Fruit fly (Drosophila melanogaster) whole organism, embryonic: Measurements from ENCODE around the gene CG4962.

Experiments
- ATbp ChIP-seq: fragments of 200-800 bp; sonication (Bioruptor generic); optimal IDR thresholded peaks from 2 replicates; lab custom pipeline; 2017; ENCODE audit warnings: missing biosample characterization, mild to moderate bottlenecking, missing genetic modification characterization, missing genetic modification reagents
- Ada2b ChIP-seq: fragments of 200-800 bp; sonication (Bioruptor generic); IDR thresholded peaks from 2 replicates; pipeline ENCODE4 v1.3.6; 2022; ENCODE audit warnings: missing biosample characterization, missing genetic modification characterization
- Atf6 ChIP-seq: fragments of 200-800 bp; sonication (Bioruptor generic); IDR thresholded peaks from 2 replicates; pipeline ENCODE4 v1.3.6; 2022; ENCODE audit warnings: missing biosample characterization, missing genetic modification characterization
- B-H1 ChIP-seq: fragments of 200-800 bp; sonication (Bioruptor generic); IDR thresholded peaks from 3 replicates; pipeline ENCODE4 v1.3.6; 2022; ENCODE audit warnings: missing biosample characterization, missing genetic modification characterization
- Bgb ChIP-seq: fragments of 200-800 bp; sonication (Bioruptor generic); IDR thresholded peaks from 2 replicates; pipeline ENCODE4 v1.3.6; 2022; ENCODE audit warnings: missing biosample characterization, missing genetic modification characterization; ENCODE audit not compliant: partially characterized antibody
- CG10209 ChIP-seq: fragments of 200-800 bp; sonication (Bioruptor generic); optimal IDR thresholded peaks from 3 replicates; lab custom pipeline; 2017; ENCODE audit warnings: missing biosample characterization, mild to moderate bottlenecking, missing genetic modification characterization, missing genetic modification reagents
- CG11456 ChIP-seq: fragments of 200-800 bp; sonication (Bioruptor generic); IDR thresholded peaks from 3 replicates; pipeline ENCODE4 v1.3.6; 2022; ENCODE audit warnings: missing biosample characterization, missing genetic modification characterization
- CG12104 ChIP-seq: fragments of 200-800 bp; sonication (Bioruptor generic); optimal IDR thresholded peaks from 3 replicates; lab custom pipeline; 2016; ENCODE audit warnings: missing biosample characterization, missing genetic modification characterization
- CG13123 ChIP-seq: fragments of 200-800 bp; sonication (Bioruptor generic); optimal IDR thresholded peaks from 2 replicates; lab custom pipeline; 2016; ENCODE audit warnings: missing biosample characterization, missing genetic modification characterization
- CG1603 ChIP-seq: fragments of 200-800 bp; sonication (Bioruptor generic); optimal IDR thresholded peaks from 2 replicates; lab custom pipeline; 2019; ENCODE audit warnings: missing biosample characterization, mild to moderate bottlenecking, missing genetic modification characterization, moderate library complexity
- CG2116 ChIP-seq: fragments of 200-800 bp; sonication (Bioruptor generic); optimal IDR thresholded peaks from 3 replicates; lab custom pipeline; 2018; ENCODE audit warnings: missing biosample characterization, mild to moderate bottlenecking, missing genetic modification characterization
- CG31365 ChIP-seq: fragments of 200-800 bp; sonication (Bioruptor generic); optimal IDR thresholded peaks from 2 replicates; lab custom pipeline; 2018; ENCODE audit warnings: missing biosample characterization, mild to moderate bottlenecking, missing genetic modification characterization
- CG31388 ChIP-seq: fragments of 200-800 bp; sonication (Bioruptor generic); optimal IDR thresholded peaks from 2 replicates; lab custom pipeline; 2016; ENCODE audit warnings: missing biosample characterization, missing genetic modification characterization
- CG34376 ChIP-seq: fragments of 200-800 bp; sonication (Bioruptor generic); optimal IDR thresholded peaks from 2 replicates; lab custom pipeline; 2018; ENCODE audit warnings: missing biosample characterization, mild to moderate bottlenecking, missing genetic modification characterization
- CG34422 ChIP-seq: fragments of 200-800 bp; sonication (Bioruptor generic); IDR thresholded peaks from 3 replicates; pipeline ENCODE4 v1.3.6; 2022; ENCODE audit warnings: missing biosample characterization, missing genetic modification characterization
- CG3726 ChIP-seq: fragments of 200-800 bp; sonication (Bioruptor generic); IDR thresholded peaks from 3 replicates; pipeline ENCODE4, ENCODE4 v1.3.6; 2022; ENCODE audit warnings: missing biosample characterization, missing genetic modification characterization
- CG5953 ChIP-seq: fragments of 200-800 bp; sonication (Bioruptor generic); IDR thresholded peaks from 2 replicates; pipeline ENCODE4 v1.3.6; 2022; ENCODE audit warnings: missing biosample characterization, missing genetic modification characterization
- CG6175 ChIP-seq: fragments of 200-800 bp; sonication (Bioruptor generic); IDR thresholded peaks from 3 replicates; pipeline ENCODE4 v1.3.6; 2022; ENCODE audit warnings: missing biosample characterization, missing genetic modification characterization
- CG7372 ChIP-seq: fragments of 200-800 bp; sonication (Bioruptor generic); IDR thresholded peaks from 2 replicates; pipeline ENCODE4 v1.3.6; 2022; ENCODE audit warnings: missing biosample characterization, missing genetic modification characterization
- CG7987 ChIP-seq: fragments of 200-800 bp; sonication (Bioruptor generic); optimal IDR thresholded peaks from 2 replicates; lab custom pipeline; 2018; ENCODE audit warnings: missing biosample characterization, mild to moderate bottlenecking, missing genetic modification characterization, moderate library complexity
- CG9932 ChIP-seq: fragments of 200-800 bp; sonication (Bioruptor generic); IDR thresholded peaks from 2 replicates; pipeline ENCODE4 v1.3.6; 2022; ENCODE audit warnings: missing biosample characterization, missing genetic modification characterization
- Dip2 ChIP-seq: fragments of 200-800 bp; sonication (Bioruptor generic); IDR thresholded peaks from 2 replicates; pipeline ENCODE4 v1.3.6; 2022; ENCODE audit warnings: missing biosample characterization, missing genetic modification characterization
- Doc2 ChIP-seq: fragments of 200-800 bp; sonication (Bioruptor generic); IDR thresholded peaks from 2 replicates; pipeline ENCODE4 v1.3.6; 2022; ENCODE audit warnings: missing biosample characterization, missing genetic modification characterization
- Dref ChIP-seq: fragments of 200-800 bp; sonication (Bioruptor generic); IDR thresholded peaks from 2 replicates; pipeline ENCODE4 v1.3.6; 2022; ENCODE audit warnings: missing biosample characterization, missing genetic modification characterization
- ERR ChIP-seq: fragments of 200-800 bp; sonication (Bioruptor generic); optimal IDR thresholded peaks from 2 replicates; lab custom pipeline; 2016; ENCODE audit warnings: missing biosample characterization, missing genetic modification characterization
- Fer3 ChIP-seq: fragments of 200-800 bp; sonication (Bioruptor generic); optimal IDR thresholded peaks from 2 replicates; lab custom pipeline; 2018; ENCODE audit warnings: missing biosample characterization, mild to moderate bottlenecking, missing genetic modification characterization, moderate library complexity
- HHEX ChIP-seq: fragments of 200-800 bp; sonication (Bioruptor generic); optimal IDR thresholded peaks from 3 replicates; lab custom pipeline; 2017; ENCODE audit warnings: missing biosample characterization, mild to moderate bottlenecking, missing genetic modification characterization, missing genetic modification reagents
- HLH3B ChIP-seq: fragments of 200-800 bp; sonication (Bioruptor generic); IDR thresholded peaks from 2 replicates; pipeline ENCODE4 v1.3.6; 2022; ENCODE audit warnings: missing biosample characterization, missing genetic modification characterization
- Lim3 ChIP-seq: fragments of 200-800 bp; sonication (Bioruptor generic); IDR thresholded peaks from 2 replicates; pipeline ENCODE4 v1.3.6; 2022; ENCODE audit warnings: missing biosample characterization, missing genetic modification characterization
- NC2α ChIP-seq: fragments of 200-800 bp; sonication (Bioruptor generic); optimal IDR thresholded peaks from 2 replicates; lab custom pipeline; 2016; ENCODE audit warnings: missing biosample characterization, missing genetic modification characterization
- Optix ChIP-seq: fragments of 200-800 bp; sonication (Bioruptor generic); IDR thresholded peaks from 3 replicates; pipeline ENCODE4 v1.3.6; 2022; ENCODE audit warnings: missing biosample characterization, missing genetic modification characterization
- Spps ChIP-seq: fragments of 200-800 bp; sonication (Bioruptor generic); optimal IDR thresholded peaks from 2 replicates; lab custom pipeline; 2018; ENCODE audit warnings: missing biosample characterization, mild to moderate bottlenecking, missing genetic modification characterization
- Xrp1 ChIP-seq: fragments of 200-800 bp; sonication (Bioruptor generic); IDR thresholded peaks from 2 replicates; pipeline ENCODE4 v1.3.6; 2022; ENCODE audit warnings: missing biosample characterization, missing genetic modification characterization
- bowl ChIP-seq: fragments of 200-800 bp; sonication (Bioruptor generic); IDR thresholded peaks from 2 replicates; pipeline ENCODE4 v1.3.6; 2022; ENCODE audit warnings: missing biosample characterization, missing genetic modification characterization
- dm ChIP-seq: fragments of 200-800 bp; sonication (Bioruptor generic); optimal IDR thresholded peaks from 3 replicates; lab custom pipeline; 2016; ENCODE audit warnings: missing biosample characterization, missing genetic modification characterization
- fd3F ChIP-seq: fragments of 200-800 bp; sonication (Bioruptor generic); optimal IDR thresholded peaks from 2 replicates; lab custom pipeline; 2018; ENCODE audit warnings: missing biosample characterization, mild to moderate bottlenecking, missing genetic modification characterization, moderate library complexity
- ham ChIP-seq: fragments of 200-800 bp; sonication (Bioruptor generic); IDR thresholded peaks from 2 replicates; pipeline ENCODE4 v1.3.6; 2022; ENCODE audit warnings: missing biosample characterization, missing genetic modification characterization
- klu ChIP-seq: fragments of 200-800 bp; sonication (Bioruptor generic); IDR thresholded peaks from 2 replicates; pipeline ENCODE4 v1.3.6; 2022; ENCODE audit warnings: missing biosample characterization, missing genetic modification characterization
- lov ChIP-seq, 2 experiments: fragments of 200-800 bp in 1 of 2; fragments of >200 bp in 1 of 2; sonication (Bioruptor generic) in 1 of 2; IDR thresholded peaks in 1 of 2; optimal IDR thresholded peaks in 1 of 2; 2 replicates in 1 of 2; 3 replicates in 1 of 2; pipeline versions ENCODE4 v1.3.6 to Lab custom; 2017 to 2022; ENCODE audit warnings: missing biosample characterization in 1 of 2, missing genetic modification characterization in 1 of 2
- oc ChIP-seq: fragments of 200-800 bp; sonication (Bioruptor generic); optimal IDR thresholded peaks from 2 replicates; lab custom pipeline; 2018; ENCODE audit warnings: missing biosample characterization, mild to moderate bottlenecking, missing genetic modification characterization, moderate library complexity
- peb ChIP-seq: fragments of 200-800 bp; sonication (Bioruptor generic); IDR thresholded peaks from 2 replicates; pipeline ENCODE4 v1.3.6; 2022; ENCODE audit warnings: missing biosample characterization, missing genetic modification characterization
- ranshi ChIP-seq: fragments of 200-800 bp; sonication (Bioruptor generic); IDR thresholded peaks from 2 replicates; pipeline ENCODE4 v1.3.6; 2022; ENCODE audit warnings: missing biosample characterization, missing genetic modification characterization
- scrt ChIP-seq: fragments of 200-800 bp; sonication (Bioruptor generic); optimal IDR thresholded peaks from 2 replicates; lab custom pipeline; 2018; ENCODE audit warnings: missing biosample characterization, mild to moderate bottlenecking, missing genetic modification characterization, moderate library complexity
- sens-2 ChIP-seq: fragments of 200-800 bp; sonication (Bioruptor generic); IDR thresholded peaks from 2 replicates; pipeline ENCODE4 v1.3.6; 2022; ENCODE audit warnings: missing biosample characterization, missing genetic modification characterization
- sima ChIP-seq: fragments of 200-800 bp; sonication (Bioruptor generic); optimal IDR thresholded peaks from 2 replicates; lab custom pipeline; 2016; ENCODE audit warnings: missing biosample characterization, missing genetic modification characterization
- sisA ChIP-seq: fragments of 200-800 bp; sonication (Bioruptor generic); IDR thresholded peaks from 2 replicates; pipeline ENCODE4 v1.3.6; 2022; ENCODE audit warnings: missing biosample characterization, missing genetic modification characterization
- slou ChIP-seq: fragments of 200-800 bp; sonication (Bioruptor generic); optimal IDR thresholded peaks from 3 replicates; lab custom pipeline; 2016; ENCODE audit warnings: missing biosample characterization, missing genetic modification characterization
- sob ChIP-seq: fragments of 200-800 bp; sonication (Bioruptor generic); IDR thresholded peaks from 2 replicates; pipeline ENCODE4 v1.3.6; 2022; ENCODE audit warnings: missing biosample characterization, missing genetic modification characterization
- stc ChIP-seq: fragments of 200-800 bp; sonication (Bioruptor generic); IDR thresholded peaks from 2 replicates; pipeline ENCODE4 v1.3.6; 2022; ENCODE audit warnings: missing biosample characterization, missing genetic modification characterization
- wor ChIP-seq: fragments of 200-800 bp; sonication (Bioruptor generic); IDR thresholded peaks from 2 replicates; pipeline ENCODE4 v1.3.6; 2022; ENCODE audit warnings: missing biosample characterization, missing genetic modification characterization

CG4962 gene

dm6 chr3L:16328207-16328891 lies 33.0 kb upstream of the CG4962 start, which contains the start of gene CG13058 (continued):
- TF ChIP-seq sob (GFP tag; lab: Robert Waterston, UW) (no peak), CG34376 (GFP tag; lab: Kevin White, UChicago) (peak; percentile 3), ranshi (GFP tag; lab: Robert Waterston, UW) (peak; percentile 73), fd3F (peak; percentile 72), HHEX (GFP tag; lab: Kevin White, UChicago) (peak; percentile 59), CG31388 (GFP tag; lab: Kevin White, UChicago) (no peak), CG5953 (GFP tag; lab: Robert Waterston, UW) (no peak), CG9932 (peak; percentile 77), sima (GFP tag; lab: Kevin White, UChicago) (no peak), peb (no peak), CG2116 (GFP tag; lab: Kevin White, UChicago) (no peak), CG10209 (GFP tag; lab: Kevin White, UChicago) (peak; percentile 55), Dip2 (no peak), ATbp (GFP tag; lab: Kevin White, UChicago) (no peak), CG13123 (GFP tag; lab: Kevin White, UChicago) (no peak), HLH3B (GFP tag; lab: Robert Waterston, UW) (peak; percentile 78), CG31365 (tag; lab: Kevin White, UChicago) (no peak), Lim3 (GFP tag; lab: Robert Waterston, UW) (peak; percentile 44; the same call in 1 of the 2 replicates), Ada2b (GFP tag; lab: Robert Waterston, UW) (peak; percentile 90), Doc2 (GFP tag; lab: Robert Waterston, UW) (peak; percentile 15; the same call in 1 of the 2 replicates), CG12104 (GFP tag; lab: Kevin White, UChicago) (no peak), Bgb (GFP tag; lab: Robert Waterston, UW) (no peak), NC2α (GFP tag; lab: Kevin White, UChicago) (no peak), slou (GFP tag; lab: Kevin White, UChicago) (no peak), wor (peak; percentile 41; the same call in 1 of the 2 replicates), CG7987 (GFP tag; lab: Kevin White, UChicago) (peak; percentile 9), dm (GFP tag; lab: Kevin White, UChicago) (peak; percentile 45), Fer3 (tag; lab: Kevin White, UChicago) (peak; percentile 59), CG34422 (GFP tag; lab: Robert Waterston, UW) (0 out of 3 replicates have a peak, but pooled peaks have one; percentile 10), ham (no peak), bowl (GFP tag; lab: Robert Waterston, UW) (peak; percentile 77), Spps (no peak), Xrp1 (GFP tag; lab: Robert Waterston, UW) (no peak; the same call in 1 of the 2 replicates), Optix (GFP tag; lab: Robert Waterston, UW) (peak; percentile 55; the same call in 1 of the 3 replicates), lov (optimal IDR thresholded peaks at IDR 0.05; lab: Kevin White, UChicago) (no peak), lov (GFP tag; IDR thresholded peaks at IDR 0.05; lab: Robert Waterston, UW) (no peak)

dm6 chr3L:16327776-16328175 lies 32.4 kb upstream of the CG4962 start, which contains the start of gene CG13038:
TSS of gene CG13038 (minus strand) at chr3L:16327893.
- TF ChIP-seq CG6175 (GFP tag; lab: Robert Waterston, UW): 0 out of 3 replicates have a peak, but pooled peaks have one; percentile 23
- TF ChIP-seq Dref (GFP tag; lab: Robert Waterston, UW): 0 out of 2 replicates have a peak, but pooled peaks have one; percentile 13
- TF ChIP-seq B-H1: no peak
- TF ChIP-seq ERR: no peak
- TF ChIP-seq CG11456 (GFP tag; lab: Robert Waterston, UW): 0 out of 3 replicates have a peak, but pooled peaks have one; percentile 24
- TF ChIP-seq Atf6 (GFP tag; lab: Robert Waterston, UW): no peak
- no peak for TF ChIP-seq CG12104 (GFP tag; lab: Kevin White, UChicago)
- no peak for TF ChIP-seq CG2116 (GFP tag; lab: Kevin White, UChicago)
- no peak for TF ChIP-seq stc (GFP tag; lab: Robert Waterston, UW)
- no peak for TF ChIP-seq sisA
- TF ChIP-seq klu: no peak
- TF ChIP-seq bowl (GFP tag; lab: Robert Waterston, UW): 0 out of 2 replicates have a peak, but pooled peaks have one; percentile 10
- no peak for TF ChIP-seq Bgb (GFP tag; lab: Robert Waterston, UW)
- TF ChIP-seq sens-2: no peak
- TF ChIP-seq CG3726 (GFP tag; lab: Robert Waterston, UW): no peak
- TF ChIP-seq scrt (GFP tag; lab: Kevin White, UChicago): no peak
- no peak for TF ChIP-seq CG7372 (GFP tag; lab: Robert Waterston, UW)
- TF ChIP-seq CG1603: no peak
- no peak for TF ChIP-seq oc
